Fruit fly (Drosophila melanogaster): Measurements from ENCODE around the gene CG31697.
A peak's percentile ranks its signal among the peaks of the same experiment; 100 is the strongest.

The CG31697 gene

dm6 chr2L:19577187-19577765 is 42.0 kb downstream of the CG31697 start, which contains the start of the genes spi and msb1l (continued):
- TF ChIP-seq pzg (GFP tag; optimal IDR thresholded peaks at IDR 0.05) (peak; percentile 49), exex (tag; optimal IDR thresholded peaks at IDR 0.05) (no peak), org-1 (GFP tag; optimal IDR thresholded peaks at IDR 0.05) (no peak), CG33213 (GFP tag; optimal IDR thresholded peaks at IDR 0.05) (no peak), BEAF-32 (GFP tag; optimal IDR thresholded peaks at IDR 0.05) (peak; percentile 87), Pdp1 (GFP tag; optimal IDR thresholded peaks at IDR 0.05) (peak in 1 of 2 experiments; percentile 40), wor (GFP tag; IDR thresholded peaks at IDR 0.05) (no peak), CG10366 (GFP tag; IDR thresholded peaks at IDR 0.05) (peak; percentile 19; the same call in 1 of the 2 replicates), GATAe (GFP tag; conservative IDR thresholded peaks at IDR 0.05) (no peak), CG14860 (GFP tag; IDR thresholded peaks at IDR 0.05; ENCODE audit: partially characterized antibody) (0 out of 3 replicates have a peak, but pooled peaks have one; percentile 23), mirr (GFP tag; optimal IDR thresholded peaks at IDR 0.05) (no peak), CG10147 (GFP tag; optimal IDR thresholded peaks at IDR 0.05) (peak; percentile 21), abd-A (tag; optimal IDR thresholded peaks at IDR 0.05) (no peak), fd96Cb (tag; optimal IDR thresholded peaks at IDR 0.05) (peak; percentile 45), p53 (GFP tag; optimal IDR thresholded peaks at IDR 0.05) (no peak), peb (GFP tag; IDR thresholded peaks at IDR 0.05) (0 out of 2 replicates have a peak, but pooled peaks have one; percentile 7), dati (GFP tag; IDR thresholded peaks at IDR 0.05) (no peak), CG31224 (GFP tag; IDR thresholded peaks at IDR 0.05) (peak; percentile 18; the same call in 1 of the 2 replicates), sd (tag; optimal IDR thresholded peaks at IDR 0.05) (no peak), CG2712 (tag; optimal IDR thresholded peaks at IDR 0.05) (peak; percentile 66), tna (GFP tag; IDR thresholded peaks at IDR 0.05; ENCODE audit: partially characterized antibody) (no peak), CG9797 (GFP tag; optimal IDR thresholded peaks at IDR 0.05) (peak; percentile 33), Gsc (GFP tag; IDR thresholded peaks at IDR 0.05) (no peak), CG6765 (GFP tag; optimal IDR thresholded peaks at IDR 0.05) (no peak), CG6689 (GFP tag; IDR thresholded peaks at IDR 0.05) (peak; percentile 22; the same call in 1 of the 2 replicates), CG5180 (GFP tag; optimal IDR thresholded peaks at IDR 0.05) (no peak), Eip74EF (GFP tag; optimal IDR thresholded peaks at IDR 0.05) (no peak), CG6175 (GFP tag; IDR thresholded peaks at IDR 0.05) (no peak), CG6254 (GFP tag; optimal IDR thresholded peaks at IDR 0.05) (no peak), pum (GFP tag; optimal IDR thresholded peaks at IDR 0.05) (no peak), schlank (tag; optimal IDR thresholded peaks at IDR 0.05) (no peak), sim (GFP tag; IDR thresholded peaks at IDR 0.05) (no peak), HLH54F (GFP tag; optimal IDR thresholded peaks at IDR 0.05) (peak; percentile 42), bbx (GFP tag; IDR thresholded peaks at IDR 0.05; ENCODE audit: partially characterized antibody) (peak; percentile 10; the same call in 1 of the 2 replicates), CG34422 (GFP tag; IDR thresholded peaks at IDR 0.05) (no peak), NC2β (GFP tag; optimal IDR thresholded peaks at IDR 0.05) (no peak), CG6813 (GFP tag; optimal IDR thresholded peaks at IDR 0.05) (no peak), ttk (GFP tag; IDR thresholded peaks at IDR 0.05) (no peak), Kr (GFP tag; optimal IDR thresholded peaks at IDR 0.05) (no peak), CG4854 (GFP tag; optimal IDR thresholded peaks at IDR 0.05) (no peak), zfh2 (GFP tag; optimal IDR thresholded peaks at IDR 0.05) (peak; percentile 59), Deaf1 (tag; optimal IDR thresholded peaks at IDR 0.05) (no peak), PHDP (tag; optimal IDR thresholded peaks at IDR 0.05) (no peak), vfl (GFP tag; optimal IDR thresholded peaks at IDR 0.05) (no peak), CG17359 (tag; optimal IDR thresholded peaks at IDR 0.05) (peak; percentile 7), CG2202 (tag; optimal IDR thresholded peaks at IDR 0.05) (peak; percentile 1), nmo (GFP tag; optimal IDR thresholded peaks at IDR 0.05) (peak; percentile 82), dmrt11E (tag; optimal IDR thresholded peaks at IDR 0.05) (peak; percentile 63), Sox100B (GFP tag; optimal IDR thresholded peaks at IDR 0.05) (no peak)

Measured in whole organism, embryonic.